Fruit fly (Drosophila melanogaster) whole organism, embryonic: ENCODE data around the gene CG4267.

ENCODE experiments used
- Atf-2 ChIP-seq: fragments of 200-800 bp; sonication (Bioruptor generic); optimal IDR thresholded peaks from 2 replicates; lab custom pipeline; 2016; ENCODE audit warnings: missing biosample characterization, missing genetic modification characterization
- Blimp-1 ChIP-seq: fragments of 200-800 bp; sonication (Bioruptor generic); optimal IDR thresholded peaks from 3 replicates; lab custom pipeline; 2018; ENCODE audit warnings: missing biosample characterization, missing genetic modification characterization, mild to moderate bottlenecking, moderate library complexity, missing genetic modification reagents
- CG10267 ChIP-seq: fragments of 200-800 bp; sonication (Bioruptor generic); optimal IDR thresholded peaks from 2 replicates; lab custom pipeline; 2018; ENCODE audit warnings: missing biosample characterization, mild to moderate bottlenecking, missing genetic modification characterization, moderate library complexity
- CG11093 ChIP-seq: fragments of 200-800 bp; sonication (Bioruptor generic); IDR thresholded peaks from 3 replicates; pipeline ENCODE4 v1.3.6; 2022; ENCODE audit warnings: missing biosample characterization, missing genetic modification characterization
- CG11696 ChIP-seq: fragments of 200-800 bp; sonication (Bioruptor generic); IDR thresholded peaks from 2 replicates; pipeline ENCODE4 v1.3.6; 2022; ENCODE audit warnings: missing biosample characterization, missing genetic modification characterization
- CG13287 ChIP-seq: fragments of 200-800 bp; sonication (Bioruptor generic); IDR thresholded peaks from 2 replicates; pipeline ENCODE4 v1.3.6; 2022; ENCODE audit warnings: missing biosample characterization, missing genetic modification characterization; ENCODE audit not compliant: partially characterized antibody
- CG1529 ChIP-seq: fragments of 200-800 bp; sonication (Bioruptor generic); optimal IDR thresholded peaks from 3 replicates; lab custom pipeline; 2018; ENCODE audit warnings: missing biosample characterization, missing genetic modification characterization
- CG15479 ChIP-seq: fragments of 200-800 bp; sonication (Bioruptor generic); optimal IDR thresholded peaks from 3 replicates; lab custom pipeline; 2019; ENCODE audit warnings: missing biosample characterization, mild to moderate bottlenecking, missing genetic modification characterization, moderate library complexity
- CG17568 ChIP-seq: fragments of 200-800 bp; sonication (Bioruptor generic); optimal IDR thresholded peaks from 2 replicates; lab custom pipeline; 2018; ENCODE audit warnings: missing biosample characterization, mild to moderate bottlenecking, missing genetic modification characterization, moderate library complexity
- CG34224 ChIP-seq: fragments of 200-800 bp; sonication (Bioruptor generic); IDR thresholded peaks from 3 replicates; pipeline ENCODE4 v1.3.6; 2022; ENCODE audit warnings: missing biosample characterization, missing genetic modification characterization; ENCODE audit not compliant: partially characterized antibody
- CG4617 ChIP-seq: fragments of 200-800 bp; sonication (Bioruptor generic); optimal IDR thresholded peaks from 3 replicates; lab custom pipeline; 2016; ENCODE audit warnings: missing biosample characterization, missing genetic modification characterization, borderline replicate concordance
- CG4820 ChIP-seq: fragments of 200-800 bp; sonication (Bioruptor generic); optimal IDR thresholded peaks from 3 replicates; lab custom pipeline; 2016; ENCODE audit warnings: missing biosample characterization, missing genetic modification characterization
- CG6272 ChIP-seq: fragments of 200-800 bp; sonication (Bioruptor generic); IDR thresholded peaks from 2 replicates; pipeline ENCODE4 v1.3.6; 2022; ENCODE audit warnings: missing biosample characterization, missing genetic modification characterization
- CG6683 ChIP-seq: fragments of 200-800 bp; sonication (Bioruptor generic); optimal IDR thresholded peaks from 2 replicates; lab custom pipeline; 2017; ENCODE audit warnings: missing biosample characterization, mild to moderate bottlenecking, missing genetic modification characterization, missing genetic modification reagents
- CG6791 ChIP-seq: fragments of 200-800 bp; sonication (Bioruptor generic); IDR thresholded peaks from 3 replicates; pipeline ENCODE4 v1.3.6; 2022; ENCODE audit warnings: missing biosample characterization, missing genetic modification characterization; ENCODE audit not compliant: partially characterized antibody
- CG6813 ChIP-seq: fragments of 200-800 bp; sonication (Bioruptor generic); optimal IDR thresholded peaks from 2 replicates; lab custom pipeline; 2017; ENCODE audit warnings: missing biosample characterization, missing genetic modification characterization, mild to moderate bottlenecking, moderate library complexity, missing genetic modification reagents
- CG9437 ChIP-seq: fragments of 200-800 bp; sonication (Bioruptor generic); optimal IDR thresholded peaks from 2 replicates; lab custom pipeline; 2018; ENCODE audit warnings: missing biosample characterization, mild to moderate bottlenecking, missing genetic modification characterization
- CG9727 ChIP-seq: fragments of 200-800 bp; sonication (Bioruptor generic); optimal IDR thresholded peaks from 3 replicates; lab custom pipeline; 2017; ENCODE audit warnings: missing biosample characterization, mild to moderate bottlenecking, missing genetic modification characterization
- E2f1 ChIP-seq: fragments of 200-800 bp; sonication (Bioruptor generic); IDR thresholded peaks from 2 replicates; pipeline ENCODE4 v1.3.6; 2022; ENCODE audit warnings: missing biosample characterization, missing genetic modification characterization
- MBD-R2 ChIP-seq: fragments of 200-800 bp; sonication (Bioruptor generic); IDR thresholded peaks from 2 replicates; pipeline ENCODE4 v1.3.6; 2022; ENCODE audit warnings: missing biosample characterization, missing genetic modification characterization
- MTF-1 ChIP-seq: fragments of 200-800 bp; sonication (Bioruptor generic); optimal IDR thresholded peaks from 2 replicates; lab custom pipeline; 2018; ENCODE audit warnings: missing biosample characterization, mild to moderate bottlenecking, missing genetic modification characterization, borderline replicate concordance
- Max ChIP-seq: fragments of 200-800 bp; sonication (Bioruptor generic); optimal IDR thresholded peaks from 2 replicates; lab custom pipeline; 2016; ENCODE audit warnings: missing biosample characterization, mild to moderate bottlenecking, missing genetic modification characterization
- Med ChIP-seq: fragments of 200-800 bp; sonication (Bioruptor generic); peaks from one replicate; lab custom pipeline; 2016; ENCODE audit warnings: missing biosample characterization, missing genetic modification characterization, mild to moderate bottlenecking, inconsistent platforms, moderate library complexity
- NK7.1 ChIP-seq: fragments of 200-800 bp; sonication (Bioruptor generic); optimal IDR thresholded peaks from 3 replicates; lab custom pipeline; 2016; ENCODE audit warnings: missing biosample characterization, missing genetic modification characterization
- Sin3A ChIP-seq: fragments of >200 bp; optimal IDR thresholded peaks from 2 replicates; lab custom pipeline; 2018
- Sry-δ ChIP-seq: fragments of 200-800 bp; sonication (Bioruptor generic); optimal IDR thresholded peaks from 2 replicates; lab custom pipeline; 2016; ENCODE audit warnings: missing biosample characterization, missing genetic modification characterization
- chinmo ChIP-seq: fragments of 200-800 bp; sonication (Bioruptor generic); IDR thresholded peaks from 4 replicates; pipeline ENCODE4 v1.3.6; 2022; ENCODE audit warnings: missing biosample characterization, missing genetic modification characterization; ENCODE audit not compliant: partially characterized antibody
- croc ChIP-seq: fragments of 200-800 bp; sonication (Bioruptor generic); conservative IDR thresholded peaks from 3 replicates; pipeline ENCODE4 v1.3.6; 2022; ENCODE audit warnings: missing biosample characterization, missing genetic modification characterization
- dmrt99B ChIP-seq: fragments of 200-800 bp; sonication (Bioruptor generic); optimal IDR thresholded peaks from 2 replicates; lab custom pipeline; 2018; ENCODE audit warnings: missing biosample characterization, mild to moderate bottlenecking, missing genetic modification characterization, moderate library complexity
- ems ChIP-seq: fragments of 200-800 bp; sonication (Bioruptor generic); optimal IDR thresholded peaks from 3 replicates; lab custom pipeline; 2016; ENCODE audit warnings: missing biosample characterization, missing genetic modification characterization
- eyg ChIP-seq: fragments of 200-800 bp; sonication (Bioruptor generic); optimal IDR thresholded peaks from 3 replicates; lab custom pipeline; 2016; ENCODE audit warnings: missing biosample characterization, missing genetic modification characterization
- grn ChIP-seq: fragments of 200-800 bp; sonication (Bioruptor generic); optimal IDR thresholded peaks from 3 replicates; lab custom pipeline; 2017; ENCODE audit warnings: missing biosample characterization, missing genetic modification characterization
- gro ChIP-seq: fragments of 200-800 bp; sonication (Bioruptor generic); optimal IDR thresholded peaks from 2 replicates; lab custom pipeline; 2016; ENCODE audit warnings: missing biosample characterization, missing genetic modification characterization
- gsb-n ChIP-seq: fragments of 200-800 bp; sonication (Bioruptor generic); optimal IDR thresholded peaks from 3 replicates; lab custom pipeline; 2018; ENCODE audit warnings: missing biosample characterization, mild to moderate bottlenecking, missing genetic modification characterization
- hb ChIP-seq: fragments of 200-800 bp; sonication (Bioruptor generic); IDR thresholded peaks from 3 replicates; pipeline ENCODE4 v1.3.6; 2022; ENCODE audit warnings: missing biosample characterization, missing genetic modification characterization; ENCODE audit not compliant: partially characterized antibody
- hth ChIP-seq: fragments of >200 bp; optimal IDR thresholded peaks from 2 replicates; lab custom pipeline; 2017; ENCODE audit warnings: inconsistent platforms
- jumu ChIP-seq: fragments of 200-800 bp; sonication (Bioruptor generic); optimal IDR thresholded peaks from 3 replicates; lab custom pipeline; 2016; ENCODE audit warnings: missing biosample characterization, missing genetic modification characterization
- kay ChIP-seq: fragments of 200-800 bp; sonication (Bioruptor generic); optimal IDR thresholded peaks from 2 replicates; lab custom pipeline; 2016; ENCODE audit warnings: missing biosample characterization, missing genetic modification characterization
- luna ChIP-seq: fragments of 200-800 bp; sonication (Bioruptor generic); optimal IDR thresholded peaks from 2 replicates; lab custom pipeline; 2016; ENCODE audit warnings: missing biosample characterization, missing genetic modification characterization
- onecut ChIP-seq: fragments of 200-800 bp; sonication (Bioruptor generic); IDR thresholded peaks from 2 replicates; pipeline ENCODE4 v1.3.6; 2022; ENCODE audit warnings: missing biosample characterization, missing genetic modification characterization
- otp ChIP-seq: fragments of 200-800 bp; sonication (Bioruptor generic); IDR thresholded peaks from 3 replicates; pipeline ENCODE4, ENCODE4 v1.3.6; 2022; ENCODE audit warnings: missing biosample characterization, missing genetic modification characterization
- row ChIP-seq: fragments of 200-800 bp; sonication (Bioruptor generic); IDR thresholded peaks from 3 replicates; pipeline ENCODE4 v1.3.6; 2022; ENCODE audit warnings: missing biosample characterization, missing genetic modification characterization
- sens ChIP-seq: fragments of 200-800 bp; sonication (Bioruptor generic); peaks from one replicate; lab custom pipeline; 2016; ENCODE audit warnings: missing biosample characterization, missing genetic modification characterization
- ssp ChIP-seq: fragments of 200-800 bp; sonication (Bioruptor generic); IDR thresholded peaks from 2 replicates; pipeline ENCODE4 v1.3.6; 2022; ENCODE audit warnings: missing biosample characterization, missing genetic modification characterization
- unc-4 ChIP-seq: fragments of 200-800 bp; sonication (Bioruptor generic); IDR thresholded peaks from 2 replicates; pipeline ENCODE4 v1.3.6; 2022; ENCODE audit warnings: missing biosample characterization, missing genetic modification characterization; ENCODE audit not compliant: partially characterized antibody
- unpg ChIP-seq: fragments of 200-800 bp; sonication (Bioruptor generic); optimal IDR thresholded peaks from 3 replicates; lab custom pipeline; 2018; ENCODE audit warnings: missing biosample characterization, mild to moderate bottlenecking, missing genetic modification characterization, moderate library complexity
- vnd ChIP-seq: fragments of 200-800 bp; sonication (Bioruptor generic); IDR thresholded peaks from 3 replicates; pipeline ENCODE4 v1.3.6; 2022; ENCODE audit warnings: missing biosample characterization, missing genetic modification characterization; ENCODE audit not compliant: partially characterized antibody
- wdn ChIP-seq: fragments of 200-800 bp; sonication (Bioruptor generic); IDR thresholded peaks from 2 replicates; pipeline ENCODE4 v1.3.6; 2022; ENCODE audit warnings: missing biosample characterization, missing genetic modification characterization
- wek ChIP-seq: fragments of 200-800 bp; sonication (Bioruptor generic); optimal IDR thresholded peaks from 3 replicates; lab custom pipeline; 2018; ENCODE audit warnings: missing biosample characterization, mild to moderate bottlenecking, missing genetic modification characterization, moderate library complexity
- zen ChIP-seq: fragments of 200-800 bp; sonication (Bioruptor generic); optimal IDR thresholded peaks from 3 replicates; lab custom pipeline; 2018; ENCODE audit warnings: missing biosample characterization, mild to moderate bottlenecking, missing genetic modification characterization, moderate library complexity

The CG4267 gene

dm6 chr2L:2216065-2216464, 26.1 kb upstream of the CG4267 start, which contains the start of gene daed (continued):
- TF ChIP-seq eyg (GFP tag; lab: Kevin White, UChicago) (no peak), ssp (GFP tag; lab: Robert Waterston, UW) (no peak), wdn (GFP tag; lab: Robert Waterston, UW) (no peak), hb (GFP tag; lab: Robert Waterston, UW) (no peak), gro (GFP tag; lab: Kevin White, UChicago) (peak; percentile 9), Med (GFP tag; lab: Kevin White, UChicago) (peak; percentile 79), sens (peak; percentile 8), CG10267 (tag; lab: Kevin White, UChicago) (peak; percentile 82), zen (tag; lab: Kevin White, UChicago) (peak; percentile 99), MBD-R2 (GFP tag; lab: Robert Waterston, UW) (peak; percentile 74), Sin3A (lab: Kevin White, UChicago) (no peak), Blimp-1 (no peak), otp (GFP tag; lab: Robert Waterston, UW) (no peak), CG9727 (GFP tag; lab: Kevin White, UChicago) (no peak), CG4617 (peak; percentile 29), CG6791 (GFP tag; lab: Robert Waterston, UW) (peak; percentile 27; the same call in 1 of the 3 replicates), Sry-δ (GFP tag; lab: Kevin White, UChicago) (peak; percentile 8), CG1529 (GFP tag; lab: Kevin White, UChicago) (no peak), CG17568 (GFP tag; lab: Kevin White, UChicago) (peak; percentile 84), chinmo (GFP tag; lab: Robert Waterston, UW) (0 out of 4 replicates have a peak, but pooled peaks have one; percentile 10), CG13287 (peak; percentile 22; the same call in 1 of the 2 replicates), CG6813 (GFP tag; lab: Kevin White, UChicago) (no peak), CG34224 (GFP tag; lab: Robert Waterston, UW) (0 out of 3 replicates have a peak, but pooled peaks have one; percentile 28), gsb-n (tag; lab: Kevin White, UChicago) (peak; percentile 69), CG6683 (GFP tag; lab: Kevin White, UChicago) (no peak), CG11093 (GFP tag; lab: Robert Waterston, UW) (no peak)

- TF ChIP-seq kay (GFP tag; lab: Kevin White, UChicago), result no peak
- no peak for TF ChIP-seq CG6272 (GFP tag; lab: Robert Waterston, UW)
- no peak for TF ChIP-seq CG4820 (GFP tag; lab: Kevin White, UChicago)
- no peak for TF ChIP-seq vnd (GFP tag; lab: Robert Waterston, UW)
- TF ChIP-seq CG15479 (GFP tag; lab: Kevin White, UChicago), result peak; percentile 20
- TF ChIP-seq CG11696, result no peak
- TF ChIP-seq unc-4, result peak; percentile 53
- TF ChIP-seq hth, result no peak
- TF ChIP-seq NK7.1 (GFP tag; lab: Kevin White, UChicago), result no peak
- TF ChIP-seq unpg (GFP tag; lab: Kevin White, UChicago), result no peak
- TF ChIP-seq ems (GFP tag; lab: Kevin White, UChicago), result no peak
- no peak for TF ChIP-seq Atf-2 (GFP tag; lab: Kevin White, UChicago)
- peak; percentile 63 for TF ChIP-seq Max (GFP tag; lab: Kevin White, UChicago)
- peak; percentile 44; the same call in 1 of the 2 replicates for TF ChIP-seq onecut (GFP tag; lab: Robert Waterston, UW)
- TF ChIP-seq E2f1 (GFP tag; lab: Robert Waterston, UW), result no peak
- no peak for TF ChIP-seq jumu (GFP tag; lab: Kevin White, UChicago)
- no peak for TF ChIP-seq CG9437
- TF ChIP-seq wek (GFP tag; lab: Kevin White, UChicago), result no peak
- TF ChIP-seq gro (GFP tag; lab: Kevin White, UChicago), result peak; percentile 64
- no peak for TF ChIP-seq grn
- peak; percentile 14; the same call in 1 of the 3 replicates for TF ChIP-seq row (GFP tag; lab: Robert Waterston, UW)
- no peak for TF ChIP-seq dmrt99B (tag; lab: Kevin White, UChicago)
- TF ChIP-seq croc (GFP tag; lab: Robert Waterston, UW), result no peak
- no peak for TF ChIP-seq luna (GFP tag; lab: Kevin White, UChicago)
- TF ChIP-seq MTF-1 (GFP tag; lab: Kevin White, UChicago), result peak; percentile 14
Observed at dm6 chr2L:2217067-2217684, 25.0 kb upstream of the CG4267 start, which contains the start of the genes CG15386, CG42371 and mio. Gene CG15386, minus strand, starts transcription at chr2L:2217246. Gene CG42371, minus strand, starts transcription at chr2L:2217246. Gene mio, plus strand, starts transcription at chr2L:2217290.
